Worm (Caenorhabditis elegans) whole organism, young adult: ENCODE data around the gene asp-19.

Experiments
- F49E8.2 ChIP-seq: sonication (generic microtip); optimal IDR thresholded peaks from 3 replicates; lab custom pipeline; 2017; ENCODE audit warnings: missing genetic modification characterization, mild to moderate bottlenecking, missing compliant biosample characterization, antibody characterized with exemption, moderate library complexity; ENCODE audit not compliant: insufficient read depth
- K12H6.12 ChIP-seq: fragments of 200-800 bp; sonication (Bioruptor generic); optimal IDR thresholded peaks from 2 replicates; lab custom pipeline; 2018; ENCODE audit warnings: mild to moderate bottlenecking, missing genetic modification characterization, missing compliant biosample characterization
- aptf-2 ChIP-seq: fragments of 200-800 bp; sonication (Bioruptor generic); conservative IDR thresholded peaks from 2 replicates; pipeline ENCODE4 v1.3.6; 2022; ENCODE audit warnings: missing genetic modification reagents, missing genetic modification characterization, missing compliant biosample characterization
- unc-62 ChIP-seq: fragments of 150-350 bp; optimal IDR thresholded peaks from 2 replicates; lab custom pipeline; 2014; ENCODE audit warnings: missing biosample characterization, missing genetic modification reagents, missing genetic modification characterization

- TF ChIP-seq unc-62 (GFP tag; lab: Kevin White, UChicago) = no peak
- no peak for TF ChIP-seq F49E8.2 (tag; lab: Kevin White, UChicago)
- no peak for TF ChIP-seq aptf-2 (GFP tag; lab: Robert Waterston, UW)
- no peak for TF ChIP-seq K12H6.12 (tag; lab: Kevin White, UChicago)
Observed at ce11 chrV:18750445-18750844, 21.3 kb upstream of the asp-19 start, which contains the start of the genes F11D11.21 and F11D11.12.
